Worm (Caenorhabditis elegans): ENCODE data around the gene dgat-2.

DNA sequence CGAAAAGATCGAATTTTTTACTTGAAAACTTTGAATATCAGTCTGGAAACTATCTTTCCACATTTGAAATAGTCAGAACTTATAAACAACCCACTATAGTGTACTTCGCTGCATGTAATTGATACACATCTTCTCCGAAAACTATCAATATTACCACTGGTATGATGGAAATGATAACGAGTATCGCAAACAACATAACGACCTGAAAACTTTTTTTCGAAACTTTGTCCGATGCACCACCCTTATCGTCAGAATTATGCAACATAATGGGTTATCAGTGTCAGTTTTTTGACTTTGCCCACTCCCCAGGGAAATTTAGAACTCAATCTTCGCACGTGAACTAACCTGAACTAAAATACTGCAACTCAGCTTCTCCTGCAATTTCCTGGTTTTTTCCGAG lies 2.2 kb downstream of the dgat-2 start:
- TF ChIP-seq elt-3 (tag; optimal IDR thresholded peaks at IDR 0.05) (no peak), ceh-9 (tag; optimal IDR thresholded peaks at IDR 0.05) (no peak), skn-1 (tag; optimal IDR thresholded peaks at IDR 0.05) (no peak), nhr-11 (tag; optimal IDR thresholded peaks at IDR 0.05) (no peak), fos-1 (tag; optimal IDR thresholded peaks at IDR 0.05) (no peak), nhr-28 (tag; optimal IDR thresholded peaks at IDR 0.05) (no peak), pha-4 (tag; optimal IDR thresholded peaks at IDR 0.05) (no peak), nhr-12 (tag; optimal IDR thresholded peaks at IDR 0.05) (no peak), ZK546.5 (tag; optimal IDR thresholded peaks at IDR 0.05) (no peak), nfya-1 (tag; optimal IDR thresholded peaks at IDR 0.05; ENCODE audit: insufficient read depth) (no peak), fkh-2 (tag; optimal IDR thresholded peaks at IDR 0.05) (no peak)
